Fruit fly (Drosophila melanogaster): ENCODE results near the gene PGRP-LD.

PGRP-LD gene

dm6 chr3L:5810633-5811341, 30.9 kb downstream of the PGRP-LD start, which contains the start of the genes S6k and kri (continued):
- TF ChIP-seq dm (GFP tag; optimal IDR thresholded peaks at IDR 0.05), result peak; percentile 99
- TF ChIP-seq CG33213 (GFP tag; optimal IDR thresholded peaks at IDR 0.05), result peak; percentile 58
- no peak for TF ChIP-seq gem (tag; optimal IDR thresholded peaks at IDR 0.05)
- TF ChIP-seq CG3838 (GFP tag; optimal IDR thresholded peaks at IDR 0.05), result no peak
- no peak for TF ChIP-seq CG1602 (GFP tag; optimal IDR thresholded peaks at IDR 0.05)
- no peak for TF ChIP-seq ranshi (GFP tag; IDR thresholded peaks at IDR 0.05)
- no peak for TF ChIP-seq CG10321 (GFP tag; IDR thresholded peaks at IDR 0.05)
- TF ChIP-seq Gug (GFP tag; IDR thresholded peaks at IDR 0.05), result no peak
- no peak for TF ChIP-seq CG13424 (tag; optimal IDR thresholded peaks at IDR 0.05)
- no peak for TF ChIP-seq CTCF (GFP tag; optimal IDR thresholded peaks at IDR 0.05)
- no peak for TF ChIP-seq CG15011 (GFP tag; optimal IDR thresholded peaks at IDR 0.05)
- peak; percentile 26 for TF ChIP-seq odd (GFP tag; optimal IDR thresholded peaks at IDR 0.05)
- TF ChIP-seq CG6175 (GFP tag; IDR thresholded peaks at IDR 0.05), result no peak
- peak; percentile 16; the same call in 1 of the 2 replicates for TF ChIP-seq onecut (GFP tag; IDR thresholded peaks at IDR 0.05)
- no peak for TF ChIP-seq CG12744 (GFP tag; optimal IDR thresholded peaks at IDR 0.05)
- TF ChIP-seq pita (GFP tag; optimal IDR thresholded peaks at IDR 0.05), result no peak
- TF ChIP-seq Hey (tag; optimal IDR thresholded peaks at IDR 0.05), result peak; percentile 35
- no peak for TF ChIP-seq CG17328 (GFP tag; IDR thresholded peaks at IDR 0.05)
- TF ChIP-seq Scr (GFP tag; IDR thresholded peaks at IDR 0.05; ENCODE audit: partially characterized antibody), result 0 out of 2 replicates have a peak, but pooled peaks have one; percentile 18
- TF ChIP-seq NC2β (GFP tag; optimal IDR thresholded peaks at IDR 0.05), result peak; percentile 37
- TF ChIP-seq CG1647 (GFP tag; optimal IDR thresholded peaks at IDR 0.05), result no peak
- no peak for TF ChIP-seq chm (GFP tag; IDR thresholded peaks at IDR 0.05)
- no peak for TF ChIP-seq az2 (GFP tag; optimal IDR thresholded peaks at IDR 0.05)
- TF ChIP-seq Asciz (GFP tag; optimal IDR thresholded peaks at IDR 0.05), result no peak
- peak; percentile 51 for TF ChIP-seq CG7987 (GFP tag; optimal IDR thresholded peaks at IDR 0.05)
- no peak for TF ChIP-seq Oaz (GFP tag; IDR thresholded peaks at IDR 0.05)
- no peak for TF ChIP-seq TFAM (GFP tag; optimal IDR thresholded peaks at IDR 0.05)
- no peak for TF ChIP-seq CG3407 (GFP tag; optimal IDR thresholded peaks at IDR 0.05)
- TF ChIP-seq NK7.1 (GFP tag; optimal IDR thresholded peaks at IDR 0.05), result no peak
- no peak for TF ChIP-seq sens (GFP tag)
- TF ChIP-seq B-H2 (GFP tag; optimal IDR thresholded peaks at IDR 0.05), result no peak
- no peak for TF ChIP-seq Ssrp (tag; optimal IDR thresholded peaks at IDR 0.05)
- peak; percentile 66 for TF ChIP-seq MTF-1 (GFP tag; optimal IDR thresholded peaks at IDR 0.05; ENCODE audit: borderline replicate concordance)
- peak; percentile 82 for TF ChIP-seq CG1603 (tag; optimal IDR thresholded peaks at IDR 0.05)
- TF ChIP-seq Sin3A (optimal IDR thresholded peaks at IDR 0.05), result peak; percentile 66
- TF ChIP-seq CG4404 (GFP tag; IDR thresholded peaks at IDR 0.05), result no peak
- TF ChIP-seq ase (GFP tag; IDR thresholded peaks at IDR 0.05), result no peak
- no peak for TF ChIP-seq sob (GFP tag; IDR thresholded peaks at IDR 0.05)
- TF ChIP-seq CG42726 (GFP tag; IDR thresholded peaks at IDR 0.05; ENCODE audit: partially characterized antibody), result 0 out of 2 replicates have a peak, but pooled peaks have one; percentile 15
- TF ChIP-seq gcm2 (GFP tag; optimal IDR thresholded peaks at IDR 0.05), result no peak
- TF ChIP-seq kni (GFP tag; optimal IDR thresholded peaks at IDR 0.05), result peak; percentile 24
- no peak for TF ChIP-seq CG12219 (GFP tag; optimal IDR thresholded peaks at IDR 0.05)
- TF ChIP-seq Max (GFP tag; optimal IDR thresholded peaks at IDR 0.05), result peak; percentile 94
- TF ChIP-seq D19B (GFP tag; optimal IDR thresholded peaks at IDR 0.05), result no peak
- TF ChIP-seq tap (tag; optimal IDR thresholded peaks at IDR 0.05), result no peak
- TF ChIP-seq eyg (GFP tag; optimal IDR thresholded peaks at IDR 0.05), result no peak
- no peak for TF ChIP-seq CG14014 (GFP tag; IDR thresholded peaks at IDR 0.05)
- no peak for TF ChIP-seq CG10147 (GFP tag; optimal IDR thresholded peaks at IDR 0.05)
- TF ChIP-seq Meics (GFP tag; optimal IDR thresholded peaks at IDR 0.05), result peak; percentile 32
- peak; percentile 87 for TF ChIP-seq ftz-f1 (GFP tag; optimal IDR thresholded peaks at IDR 0.05)
- no peak for TF ChIP-seq HLHmδ (GFP tag; optimal IDR thresholded peaks at IDR 0.05)
- TF ChIP-seq klu (GFP tag; IDR thresholded peaks at IDR 0.05), result no peak
